Worm (Caenorhabditis elegans): Measurements from ENCODE around the gene sre-16.

DNA sequence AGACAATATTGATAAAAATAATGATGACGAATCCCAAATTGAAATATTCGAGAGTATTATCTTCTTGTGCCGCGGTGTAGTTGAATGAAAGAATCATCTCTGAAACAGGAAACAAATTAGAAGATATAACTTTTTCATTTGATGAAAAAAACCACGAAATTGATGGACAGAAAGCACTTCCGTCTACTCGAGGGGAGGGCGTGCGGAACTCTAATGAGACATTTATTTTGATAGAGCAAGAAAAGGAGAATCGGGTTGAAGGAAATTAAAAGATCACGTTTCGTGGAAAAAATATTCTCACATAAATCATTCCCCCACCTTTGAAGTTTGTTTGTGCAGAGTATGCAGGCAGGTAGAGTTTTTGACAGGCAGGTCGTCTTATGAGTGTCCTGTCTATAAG, 25.4 kb upstream of the sre-16 start, which contains the start of gene sre-14:
- no peak for TF ChIP-seq flt-1 (GFP tag; IDR thresholded peaks at IDR 0.05)
- TF ChIP-seq ceh-13 (GFP tag; optimal IDR thresholded peaks at IDR 0.05) = no peak
- no peak for TF ChIP-seq hmbx-1 (tag; optimal IDR thresholded peaks at IDR 0.05)
- TF ChIP-seq tbx-37 (GFP tag; conservative IDR thresholded peaks at IDR 0.05) = no peak
- TF ChIP-seq ama-1 (optimal IDR thresholded peaks at IDR 0.05) = no peak
- TF ChIP-seq hmg-4 (GFP tag; optimal IDR thresholded peaks at IDR 0.05) = no peak
- no peak for TF ChIP-seq pes-1 (GFP tag; IDR thresholded peaks at IDR 0.05)
- TF ChIP-seq tra-4 (tag; optimal IDR thresholded peaks at IDR 0.05) = no peak
- no peak for TF ChIP-seq hnd-1 (tag; optimal IDR thresholded peaks at IDR 0.05)
- TF ChIP-seq tbx-11 (GFP tag; IDR thresholded peaks at IDR 0.05) = no peak
